Worm (Caenorhabditis elegans) whole organism, mixed stage, embryonic: ENCODE results near the gene tag-294.
A peak's percentile ranks its signal among the peaks of the same experiment; 100 is the strongest.

Source experiments
- M03D4.4 ChIP-seq: sonication (generic microtip); optimal IDR thresholded peaks from 2 replicates; lab custom pipeline; 2017; ENCODE audit warnings: mild to moderate bottlenecking, missing genetic modification characterization, missing compliant biosample characterization
- bed-3 ChIP-seq: fragments of 200-800 bp; sonication (Bioruptor generic); optimal IDR thresholded peaks from 3 replicates; lab custom pipeline; 2018; ENCODE audit warnings: mild to moderate bottlenecking, missing genetic modification characterization, moderate library complexity, missing compliant biosample characterization
- blmp-1 ChIP-seq: fragments of 150-350 bp; optimal IDR thresholded peaks from 2 replicates; lab custom pipeline; 2014; ENCODE audit warnings: missing biosample characterization, missing genetic modification characterization
- ceh-39 ChIP-seq: fragments of 150-350 bp; optimal IDR thresholded peaks from 2 replicates; lab custom pipeline; 2014; ENCODE audit warnings: missing biosample characterization, missing genetic modification characterization
- ceh-43 ChIP-seq: fragments of 200-800 bp; sonication (Bioruptor generic); optimal IDR thresholded peaks from 2 replicates; lab custom pipeline; 2018; ENCODE audit warnings: mild to moderate bottlenecking, missing genetic modification characterization, moderate library complexity, missing compliant biosample characterization
- ceh-83 ChIP-seq: fragments of 200-800 bp; sonication (Bioruptor generic); optimal IDR thresholded peaks from 2 replicates; lab custom pipeline; 2018; ENCODE audit warnings: mild to moderate bottlenecking, missing genetic modification characterization, missing compliant biosample characterization
- ces-1 ChIP-seq: fragments of 150-350 bp; optimal IDR thresholded peaks from 2 replicates; lab custom pipeline; 2014; ENCODE audit warnings: missing biosample characterization, missing genetic modification reagents, missing genetic modification characterization
- cnd-1 ChIP-seq: fragments of 200-800 bp; sonication (Bioruptor generic); optimal IDR thresholded peaks from 2 replicates; lab custom pipeline; 2018; ENCODE audit warnings: mild to moderate bottlenecking, missing genetic modification characterization, missing compliant biosample characterization
- drap-1 ChIP-seq: fragments of 200-800 bp; sonication (Bioruptor generic); optimal IDR thresholded peaks from 3 replicates; lab custom pipeline; 2018; ENCODE audit warnings: mild to moderate bottlenecking, missing genetic modification characterization, missing compliant biosample characterization
- elt-1 ChIP-seq: sonication (generic microtip); optimal IDR thresholded peaks from 2 replicates; lab custom pipeline; 2017; ENCODE audit warnings: missing genetic modification characterization, mild to moderate bottlenecking, missing compliant biosample characterization, antibody characterized with exemption, moderate library complexity, borderline replicate concordance; ENCODE audit not compliant: insufficient read depth
- elt-3 ChIP-seq: fragments of 150-350 bp; optimal IDR thresholded peaks from 2 replicates; lab custom pipeline; 2014; ENCODE audit warnings: missing biosample characterization, missing genetic modification characterization
- flh-1 ChIP-seq: fragments of 200-800 bp; sonication (Bioruptor generic); optimal IDR thresholded peaks from 2 replicates; lab custom pipeline; 2018; ENCODE audit warnings: mild to moderate bottlenecking, missing genetic modification characterization, moderate library complexity, missing compliant biosample characterization
- ham-2 ChIP-seq: fragments of 200-800 bp; sonication (Bioruptor generic); optimal IDR thresholded peaks from 2 replicates; lab custom pipeline; 2018; ENCODE audit warnings: mild to moderate bottlenecking, missing genetic modification characterization, missing compliant biosample characterization
- hlh-1 ChIP-seq: fragments of 150-350 bp; optimal IDR thresholded peaks from 2 replicates; lab custom pipeline; 2014; ENCODE audit warnings: missing biosample characterization, missing genetic modification reagents, missing genetic modification characterization
- lin-13 ChIP-seq: fragments of 150-350 bp; optimal IDR thresholded peaks from 2 replicates; lab custom pipeline; 2014; ENCODE audit warnings: missing biosample characterization, missing genetic modification characterization
- lin-32 ChIP-seq: fragments of 200-800 bp; sonication (Bioruptor generic); optimal IDR thresholded peaks from 2 replicates; lab custom pipeline; 2018; ENCODE audit warnings: mild to moderate bottlenecking, missing genetic modification characterization, missing compliant biosample characterization
- lsy-2 ChIP-seq: fragments of 150-350 bp; optimal IDR thresholded peaks from 2 replicates; lab custom pipeline; 2014; ENCODE audit warnings: missing biosample characterization, missing genetic modification characterization
- mab-5 ChIP-seq: fragments of 150-350 bp; optimal IDR thresholded peaks from 2 replicates; lab custom pipeline; 2014; ENCODE audit warnings: missing biosample characterization, missing genetic modification characterization
- mep-1 ChIP-seq: fragments of 150-350 bp; optimal IDR thresholded peaks from 2 replicates; lab custom pipeline; 2017; ENCODE audit warnings: missing biosample characterization, missing genetic modification reagents, missing genetic modification characterization, inconsistent platforms
- mls-2 ChIP-seq: sonication (generic microtip); optimal IDR thresholded peaks from 2 replicates; lab custom pipeline; 2016; ENCODE audit warnings: mild to moderate bottlenecking, missing genetic modification characterization, moderate library complexity, missing compliant biosample characterization
- nhr-12 ChIP-seq: fragments of 150-350 bp; optimal IDR thresholded peaks from 2 replicates; lab custom pipeline; 2014; ENCODE audit warnings: missing biosample characterization, missing genetic modification characterization
- nhr-2 ChIP-seq: fragments of 150-350 bp; optimal IDR thresholded peaks from 2 replicates; lab custom pipeline; 2014; ENCODE audit warnings: missing biosample characterization, missing genetic modification characterization
- nhr-237 ChIP-seq: fragments of 150-350 bp; optimal IDR thresholded peaks from 2 replicates; lab custom pipeline; 2014; ENCODE audit warnings: missing biosample characterization, missing genetic modification characterization
- nhr-28 ChIP-seq: fragments of 150-350 bp; optimal IDR thresholded peaks from 2 replicates; lab custom pipeline; 2014; ENCODE audit warnings: missing biosample characterization, missing genetic modification characterization
- nhr-76 ChIP-seq: sonication (generic microtip); optimal IDR thresholded peaks from 2 replicates; lab custom pipeline; 2017; ENCODE audit warnings: missing biosample characterization, missing genetic modification characterization
- pha-4 ChIP-seq: fragments of 150-350 bp; optimal IDR thresholded peaks from 2 replicates; lab custom pipeline; 2018; ENCODE audit warnings: missing biosample characterization, missing genetic modification reagents, missing genetic modification characterization
- sem-2 ChIP-seq: fragments of 200-800 bp; sonication (Bioruptor generic); optimal IDR thresholded peaks from 2 replicates; lab custom pipeline; 2018; ENCODE audit warnings: mild to moderate bottlenecking, missing genetic modification characterization, missing compliant biosample characterization
- snpc-4 ChIP-seq: fragments of 150-350 bp; optimal IDR thresholded peaks from 2 replicates; lab custom pipeline; 2014; ENCODE audit warnings: missing biosample characterization, missing genetic modification characterization
- sptf-1 ChIP-seq: sonication (generic microtip); optimal IDR thresholded peaks from 2 replicates; lab custom pipeline; 2017; ENCODE audit warnings: mild to moderate bottlenecking, missing genetic modification characterization, moderate library complexity, missing compliant biosample characterization
- tbx-8 ChIP-seq: fragments of 200-800 bp; sonication (Bioruptor generic); optimal IDR thresholded peaks from 2 replicates; lab custom pipeline; 2018; ENCODE audit warnings: mild to moderate bottlenecking, missing genetic modification characterization, moderate library complexity, missing compliant biosample characterization
- unc-120 ChIP-seq: sonication (generic microtip); optimal IDR thresholded peaks from 2 replicates; lab custom pipeline; 2017; ENCODE audit warnings: missing genetic modification characterization, missing compliant biosample characterization; ENCODE audit not compliant: poor library complexity, severe bottlenecking
- unc-39 ChIP-seq: fragments of 150-350 bp; optimal IDR thresholded peaks from 2 replicates; lab custom pipeline; 2014; ENCODE audit warnings: missing biosample characterization, missing genetic modification characterization
- unc-62 ChIP-seq: fragments of 150-350 bp; optimal IDR thresholded peaks from 2 replicates; lab custom pipeline; 2014; ENCODE audit warnings: missing biosample characterization, missing genetic modification reagents, missing genetic modification characterization
- zip-8 ChIP-seq: fragments of 150-350 bp; optimal IDR thresholded peaks from 2 replicates; lab custom pipeline; 2014; ENCODE audit warnings: missing biosample characterization, missing genetic modification characterization
- ztf-11 ChIP-seq: fragments of 150-350 bp; optimal IDR thresholded peaks from 2 replicates; lab custom pipeline; 2014; ENCODE audit warnings: missing biosample characterization, missing genetic modification characterization

tag-294 gene

ce11 chrX:5775804-5776252 lies 12.6 kb upstream of the tag-294 start:
- TF ChIP-seq ceh-43 (GFP tag; lab: Kevin White, UChicago) (no peak), hlh-1 (peak; percentile 48), snpc-4 (no peak), nhr-237 (tag; lab: Kevin White, UChicago) (no peak), tbx-8 (GFP tag; lab: Kevin White, UChicago) (no peak), ztf-11 (no peak), unc-120 (tag; lab: Kevin White, UChicago) (no peak), cnd-1 (tag; lab: Kevin White, UChicago) (peak; percentile 78), elt-3 (no peak), elt-1 (tag; lab: Kevin White, UChicago) (no peak), lsy-2 (tag; lab: Kevin White, UChicago) (peak; percentile 9), mab-5 (tag; lab: Kevin White, UChicago) (no peak), lin-13 (tag; lab: Kevin White, UChicago) (no peak), bed-3 (GFP tag; lab: Kevin White, UChicago) (no peak), nhr-2 (tag; lab: Kevin White, UChicago) (no peak), nhr-12 (tag; lab: Kevin White, UChicago) (no peak), mls-2 (peak; percentile 43), blmp-1 (tag; lab: Kevin White, UChicago) (no peak), flh-1 (GFP tag; lab: Kevin White, UChicago) (no peak), sem-2 (no peak), nhr-28 (tag; lab: Kevin White, UChicago) (no peak), mep-1 (tag; lab: Kevin White, UChicago) (peak; percentile 44), lin-32 (peak; percentile 54), sptf-1 (peak; percentile 22), ham-2 (GFP tag; lab: Kevin White, UChicago) (no peak), zip-8 (tag; lab: Kevin White, UChicago) (no peak), pha-4 (tag; lab: Kevin White, UChicago) (no peak), M03D4.4 (tag; lab: Kevin White, UChicago) (no peak), nhr-76 (no peak), ces-1 (GFP tag; lab: Kevin White, UChicago) (peak; percentile 38), unc-39 (no peak), drap-1 (GFP tag; lab: Kevin White, UChicago) (no peak), ceh-83 (GFP tag; lab: Kevin White, UChicago) (no peak), unc-62 (peak; percentile 51), ceh-39 (tag; lab: Kevin White, UChicago) (peak; percentile 31)

- TF ChIP-seq sptf-1: no peak
- TF ChIP-seq unc-62: no peak
- no peak for TF ChIP-seq bed-3 (GFP tag; lab: Kevin White, UChicago)
- no peak for TF ChIP-seq ces-1 (GFP tag; lab: Kevin White, UChicago)
Observed at ce11 chrX:5773471-5773870, 10.3 kb upstream of the tag-294 start, which contains the start of gene sym-3. sym-3 (plus strand) TSS chrX:5773771.

- peak; percentile 39 for TF ChIP-seq pha-4 (tag; lab: Kevin White, UChicago)
- no peak for TF ChIP-seq blmp-1 (tag; lab: Kevin White, UChicago)
Observed at ce11 chrX:5772538-5773154, 9.5 kb upstream of the tag-294 start.

- TF ChIP-seq unc-39: no peak
- TF ChIP-seq mab-5 (tag; lab: Kevin White, UChicago): no peak
- no peak for TF ChIP-seq hlh-1
Observed at ce11 chrX:5770648-5771047, 7.5 kb upstream of the tag-294 start, which contains the start of gene C54H2.4. C54H2.4 (minus strand) TSS chrX:5770748.
